Worm (Caenorhabditis elegans) whole organism, L4 larva: ENCODE data around the gene W09D6.1.

Experiments used
- D1046.2 ChIP-seq: fragments of 200-800 bp; sonication (Bioruptor generic); IDR thresholded peaks from 2 replicates; pipeline ENCODE4 v1.3.6; 2022; ENCODE audit warnings: missing genetic modification characterization, missing compliant biosample characterization
- F10B5.3 ChIP-seq: sonication (generic microtip); optimal IDR thresholded peaks from 2 replicates; lab custom pipeline; 2016; ENCODE audit warnings: mild to moderate bottlenecking, missing genetic modification characterization, missing compliant biosample characterization
- F37D6.2 ChIP-seq: sonication (generic microtip); optimal IDR thresholded peaks from 2 replicates; lab custom pipeline; 2016; ENCODE audit warnings: mild to moderate bottlenecking, missing genetic modification characterization, missing compliant biosample characterization
- F49E8.2 ChIP-seq: sonication (generic microtip); optimal IDR thresholded peaks from 2 replicates; lab custom pipeline; 2016; ENCODE audit warnings: missing compliant biosample characterization, mild to moderate bottlenecking, missing genetic modification characterization, borderline replicate concordance
- T20F7.1 ChIP-seq: fragments of 200-800 bp; sonication (Bioruptor generic); optimal IDR thresholded peaks from 2 replicates; lab custom pipeline; 2018; ENCODE audit warnings: mild to moderate bottlenecking, missing genetic modification characterization, missing compliant biosample characterization
- Y105C5A.15 ChIP-seq: fragments of 200-800 bp; sonication (Bioruptor generic); IDR thresholded peaks from 2 replicates; pipeline ENCODE4 v1.3.6; 2022; ENCODE audit warnings: missing genetic modification characterization, missing compliant biosample characterization
- aha-1 ChIP-seq: fragments of 150-350 bp; peaks from one replicate; lab custom pipeline; 2014; ENCODE audit warnings: missing biosample characterization, missing genetic modification characterization
- aly-2 ChIP-seq: sonication (generic microtip); optimal IDR thresholded peaks from 2 replicates; lab custom pipeline; 2018; ENCODE audit warnings: missing biosample characterization, missing genetic modification characterization
- ama-1 ChIP-seq: fragments of 150-350 bp; optimal IDR thresholded peaks from 2 replicates; lab custom pipeline; 2014; ENCODE audit warnings: inconsistent platforms, mixed read lengths
- arid-1 ChIP-seq: fragments of 200-800 bp; sonication (Bioruptor generic); conservative IDR thresholded peaks from 2 replicates; pipeline ENCODE4 v1.3.6; 2022; ENCODE audit warnings: missing genetic modification reagents, missing genetic modification characterization, missing compliant biosample characterization
- attf-4 ChIP-seq: sonication (generic microtip); optimal IDR thresholded peaks from 3 replicates; lab custom pipeline; 2017; ENCODE audit warnings: missing biosample characterization, missing genetic modification characterization
- ceh-20 ChIP-seq: fragments of 200-800 bp; sonication (Bioruptor generic); IDR thresholded peaks from 2 replicates; pipeline ENCODE4 v1.3.6; 2022; ENCODE audit warnings: missing genetic modification reagents, missing genetic modification characterization, missing compliant biosample characterization
- ceh-32 ChIP-seq: sonication (generic microtip); optimal IDR thresholded peaks from 2 replicates; lab custom pipeline; 2016; ENCODE audit warnings: mild to moderate bottlenecking, missing genetic modification characterization, missing compliant biosample characterization; ENCODE audit not compliant: poor library complexity
- ceh-62 ChIP-seq: sonication (generic microtip); optimal IDR thresholded peaks from 2 replicates; lab custom pipeline; 2017; ENCODE audit warnings: missing biosample characterization, missing genetic modification characterization
- ces-1 ChIP-seq: fragments of 150-350 bp; sonication (generic microtip); optimal IDR thresholded peaks from 4 replicates; lab custom pipeline; 2014; ENCODE audit warnings: missing biosample characterization, missing genetic modification reagents, missing genetic modification characterization
- cey-2 ChIP-seq: sonication (generic microtip); optimal IDR thresholded peaks from 3 replicates; lab custom pipeline; 2017; ENCODE audit warnings: missing genetic modification characterization, mild to moderate bottlenecking, missing compliant biosample characterization, antibody characterized with exemption, borderline replicate concordance; ENCODE audit not compliant: insufficient read depth
- ctbp-1 ChIP-seq: fragments of 200-800 bp; sonication (Bioruptor generic); IDR thresholded peaks from 2 replicates; pipeline ENCODE4 v1.3.6; 2022; ENCODE audit warnings: missing genetic modification reagents, missing genetic modification characterization, missing compliant biosample characterization
- daf-8 ChIP-seq: fragments of 200-800 bp; sonication (Bioruptor generic); IDR thresholded peaks from 2 replicates; pipeline ENCODE4 v1.3.6; 2022; ENCODE audit warnings: missing genetic modification characterization, missing compliant biosample characterization
- dmd-8 ChIP-seq: fragments of 200-800 bp; sonication (Bioruptor generic); IDR thresholded peaks from 2 replicates; pipeline ENCODE4 v1.3.6; 2022; ENCODE audit warnings: missing genetic modification characterization, missing compliant biosample characterization
- dve-1 ChIP-seq: sonication (generic microtip); optimal IDR thresholded peaks from 2 replicates; lab custom pipeline; 2017; ENCODE audit warnings: antibody characterized with exemption, mild to moderate bottlenecking, missing genetic modification characterization, missing compliant biosample characterization; ENCODE audit not compliant: insufficient read depth
- egl-27 ChIP-seq: sonication (generic microtip); optimal IDR thresholded peaks from 3 replicates; lab custom pipeline; 2017; ENCODE audit warnings: missing biosample characterization, missing genetic modification reagents, missing genetic modification characterization
- egl-43 ChIP-seq: fragments of 200-800 bp; sonication (Bioruptor generic); IDR thresholded peaks from 2 replicates; pipeline ENCODE4 v1.3.6; 2022; ENCODE audit warnings: missing genetic modification reagents, missing genetic modification characterization, missing compliant biosample characterization
- fos-1 ChIP-seq: fragments of 150-350 bp; optimal IDR thresholded peaks from 2 replicates; lab custom pipeline; 2014; ENCODE audit warnings: missing biosample characterization, missing genetic modification characterization
- hif-1 ChIP-seq, 2 experiments: sonication (generic microtip); optimal IDR thresholded peaks; 2 replicates each; lab custom pipeline; 2016 to 2017; ENCODE audit warnings: missing compliant biosample characterization in 2 of 2, missing genetic modification characterization in 2 of 2, missing genetic modification reagents in 2 of 2, missing genotype in 2 of 2, mild to moderate bottlenecking in 1 of 2
- hlh-30 ChIP-seq: sonication (generic microtip); optimal IDR thresholded peaks from 2 replicates; lab custom pipeline; 2017; ENCODE audit warnings: antibody characterized with exemption, mild to moderate bottlenecking, missing genetic modification characterization, missing compliant biosample characterization; ENCODE audit not compliant: insufficient read depth
- hmg-1.1 ChIP-seq: fragments of 200-800 bp; sonication (Bioruptor generic); IDR thresholded peaks from 2 replicates; pipeline ENCODE4 v1.3.6; 2022; ENCODE audit warnings: missing genetic modification reagents, missing genetic modification characterization, missing compliant biosample characterization
- lin-15B ChIP-seq: fragments of 150-350 bp; sonication (generic microtip); optimal IDR thresholded peaks from 3 replicates; lab custom pipeline; 2014; ENCODE audit warnings: missing biosample characterization, missing genetic modification characterization
- lin-29 ChIP-seq: fragments of 200-800 bp; sonication (Bioruptor generic); IDR thresholded peaks from 2 replicates; pipeline ENCODE4 v1.3.6; 2022; ENCODE audit warnings: missing genetic modification reagents, missing genetic modification characterization, missing compliant biosample characterization
- lin-38 ChIP-seq: fragments of 200-800 bp; sonication (Bioruptor generic); IDR thresholded peaks from 2 replicates; pipeline ENCODE4 v1.3.6; 2022; ENCODE audit warnings: missing genetic modification reagents, missing genetic modification characterization, missing compliant biosample characterization
- lir-3 ChIP-seq: sonication (generic microtip); optimal IDR thresholded peaks from 2 replicates; lab custom pipeline; 2016; ENCODE audit warnings: mild to moderate bottlenecking, missing genetic modification characterization, missing compliant biosample characterization
- lsy-2 ChIP-seq, 2 experiments: fragments of 150-350 bp in 1 of 2; sonication (generic microtip) in 1 of 2; optimal IDR thresholded peaks; 2 replicates each; lab custom pipeline; 2014 to 2017; ENCODE audit warnings: missing biosample characterization in 2 of 2, missing genetic modification characterization in 2 of 2
- mep-1 ChIP-seq: fragments of 150-350 bp; sonication (generic microtip); optimal IDR thresholded peaks from 3 replicates; lab custom pipeline; 2014; ENCODE audit warnings: missing biosample characterization, missing genetic modification characterization
- mes-2 ChIP-seq: sonication (generic microtip); optimal IDR thresholded peaks from 2 replicates; lab custom pipeline; 2016; ENCODE audit warnings: missing genotype, mild to moderate bottlenecking, missing genetic modification characterization, missing compliant biosample characterization; ENCODE audit not compliant: poor library complexity, severe bottlenecking
- nhr-10 ChIP-seq: fragments of 150-350 bp; optimal IDR thresholded peaks from 2 replicates; lab custom pipeline; 2014; ENCODE audit warnings: missing biosample characterization, missing genetic modification characterization
- nhr-102 ChIP-seq: sonication (generic microtip); optimal IDR thresholded peaks from 2 replicates; lab custom pipeline; 2016; ENCODE audit warnings: mild to moderate bottlenecking, missing genetic modification characterization, moderate library complexity, missing compliant biosample characterization
- nhr-111 ChIP-seq: fragments of 200-800 bp; sonication (Bioruptor generic); optimal IDR thresholded peaks from 2 replicates; lab custom pipeline; 2018; ENCODE audit warnings: mild to moderate bottlenecking, missing genetic modification characterization, missing compliant biosample characterization
- nhr-237 ChIP-seq: sonication (generic microtip); optimal IDR thresholded peaks from 2 replicates; lab custom pipeline; 2017; ENCODE audit warnings: missing biosample characterization, missing genetic modification characterization
- nhr-25 ChIP-seq: sonication (generic microtip); optimal IDR thresholded peaks from 2 replicates; lab custom pipeline; 2017; ENCODE audit warnings: missing genetic modification characterization, mild to moderate bottlenecking, missing compliant biosample characterization, antibody characterized with exemption, moderate library complexity, borderline replicate concordance; ENCODE audit not compliant: insufficient read depth
- nhr-28 ChIP-seq: fragments of 150-350 bp; optimal IDR thresholded peaks from 2 replicates; lab custom pipeline; 2014; ENCODE audit warnings: missing biosample characterization, missing genetic modification characterization
- nhr-6 ChIP-seq: fragments of 150-350 bp; optimal IDR thresholded peaks from 2 replicates; lab custom pipeline; 2014; ENCODE audit warnings: missing biosample characterization, missing genetic modification characterization
- php-3 ChIP-seq: fragments of 200-800 bp; sonication (Bioruptor generic); IDR thresholded peaks from 2 replicates; pipeline ENCODE4 v1.3.6; 2022; ENCODE audit warnings: missing genetic modification reagents, missing genetic modification characterization, missing compliant biosample characterization
- rbr-2 ChIP-seq: sonication (generic microtip); optimal IDR thresholded peaks from 2 replicates; lab custom pipeline; 2016; ENCODE audit warnings: missing genotype, missing genetic modification characterization, missing compliant biosample characterization
- snpc-1.2 ChIP-seq: fragments of 200-800 bp; sonication (Bioruptor generic); IDR thresholded peaks from 2 replicates; pipeline ENCODE4 v1.3.6; 2022; ENCODE audit warnings: missing genetic modification reagents, missing genetic modification characterization, missing compliant biosample characterization
- spr-1 ChIP-seq: sonication (generic microtip); optimal IDR thresholded peaks from 2 replicates; lab custom pipeline; 2016; ENCODE audit warnings: mild to moderate bottlenecking, missing genetic modification characterization, missing compliant biosample characterization
- tag-97 ChIP-seq: fragments of 200-800 bp; sonication (Bioruptor generic); IDR thresholded peaks from 2 replicates; pipeline ENCODE4 v1.3.6; 2022; ENCODE audit warnings: missing genetic modification characterization, missing compliant biosample characterization
- tra-1 ChIP-seq: fragments of 200-800 bp; sonication (Bioruptor generic); IDR thresholded peaks from 2 replicates; pipeline ENCODE4 v1.3.6; 2022; ENCODE audit warnings: missing genetic modification reagents, missing genetic modification characterization, missing compliant biosample characterization
- unc-130 ChIP-seq: sonication (generic microtip); optimal IDR thresholded peaks from 2 replicates; lab custom pipeline; 2016; ENCODE audit warnings: missing genetic modification reagents, missing genetic modification characterization, missing compliant biosample characterization
- vab-7 ChIP-seq: fragments of 200-800 bp; sonication (Bioruptor generic); IDR thresholded peaks from 2 replicates; pipeline ENCODE4 v1.3.6; 2022; ENCODE audit warnings: missing genetic modification reagents, missing genetic modification characterization, missing compliant biosample characterization
- zip-11 ChIP-seq: fragments of 200-800 bp; sonication (Bioruptor generic); IDR thresholded peaks from 2 replicates; pipeline ENCODE4 v1.3.6; 2022; ENCODE audit warnings: missing genetic modification characterization, missing compliant biosample characterization

Gene W09D6.1

ce11 chrIII:11036640-11037039, 32.0 kb upstream of the W09D6.1 start, which contains the start of gene spat-2:
spat-2 (plus strand) TSS chrIII:11036940.
- TF ChIP-seq D1046.2 (GFP tag; lab: Robert Waterston, UW) (0 out of 2 replicates have a peak, but pooled peaks have one; percentile 6), aha-1 (peak; percentile 24), nhr-237 (tag; lab: Kevin White, UChicago) (no peak), lin-15B (tag; lab: Kevin White, UChicago) (no peak)

DNA sequence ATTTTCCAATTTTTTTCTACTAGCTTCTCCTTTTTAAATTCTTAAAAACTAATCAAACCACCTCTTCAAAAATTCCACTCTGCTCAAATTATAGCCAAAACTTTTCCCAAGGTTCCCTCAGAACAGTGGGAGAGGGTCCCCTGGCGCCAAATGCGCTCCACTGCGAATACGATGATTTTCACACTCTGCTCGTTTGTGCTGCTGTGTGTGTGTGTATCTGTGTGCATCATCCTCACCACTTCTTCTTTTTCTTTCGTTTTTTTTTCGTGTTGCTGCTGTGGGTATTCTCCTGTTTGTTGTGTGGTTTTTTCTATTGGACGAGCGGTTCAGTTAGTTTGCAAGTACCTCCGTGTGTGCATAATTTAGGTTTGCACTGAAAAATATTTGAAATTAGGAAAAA, 29.4 kb upstream of the W09D6.1 start:
- TF ChIP-seq php-3 (GFP tag; lab: Robert Waterston, UW) (no peak), hif-1 (tag; optimal IDR thresholded peaks at IDR 0.05; lab: Kevin White, UChicago) (no peak), arid-1 (no peak), F37D6.2 (tag; lab: Kevin White, UChicago) (no peak), nhr-6 (no peak), egl-27 (tag; lab: Kevin White, UChicago) (no peak), lsy-2 (tag; optimal IDR thresholded peaks at IDR 0.05; lab: Kevin White, UChicago) (peak in 1 of 2 experiments; percentile 71), spr-1 (tag; lab: Kevin White, UChicago) (no peak), nhr-10 (tag; lab: Kevin White, UChicago) (no peak), ceh-62 (no peak), daf-8 (GFP tag; lab: Robert Waterston, UW) (no peak), aly-2 (no peak), egl-43 (GFP tag; lab: Robert Waterston, UW) (no peak), nhr-28 (tag; lab: Kevin White, UChicago) (no peak), ctbp-1 (GFP tag; lab: Robert Waterston, UW) (no peak), ces-1 (GFP tag; lab: Kevin White, UChicago) (no peak), ama-1 (lab: Kevin White, UChicago) (no peak), ceh-20 (GFP tag; lab: Robert Waterston, UW) (no peak), lin-29 (GFP tag; lab: Robert Waterston, UW) (no peak), hlh-30 (tag; lab: Kevin White, UChicago) (peak; percentile 25), fos-1 (no peak), mes-2 (tag; lab: Kevin White, UChicago) (peak; percentile 53), lin-38 (GFP tag; lab: Robert Waterston, UW) (peak; percentile 60), cey-2 (no peak), attf-4 (tag; lab: Kevin White, UChicago) (no peak), rbr-2 (tag; lab: Kevin White, UChicago) (peak; percentile 35), T20F7.1 (GFP tag; lab: Kevin White, UChicago) (no peak), nhr-102 (no peak), mep-1 (peak; percentile 45), F49E8.2 (tag; lab: Kevin White, UChicago) (no peak), tag-97 (GFP tag; lab: Robert Waterston, UW) (no peak), ceh-32 (tag; lab: Kevin White, UChicago) (no peak), lir-3 (tag; lab: Kevin White, UChicago) (no peak), dve-1 (tag; lab: Kevin White, UChicago) (peak; percentile 14), tra-1 (GFP tag; lab: Robert Waterston, UW) (no peak), hmg-1.1 (peak; percentile 51; the same call in 1 of the 2 replicates), F10B5.3 (tag; lab: Kevin White, UChicago) (no peak), vab-7 (GFP tag; lab: Robert Waterston, UW) (no peak), nhr-25 (tag; lab: Kevin White, UChicago) (no peak), Y105C5A.15 (GFP tag; lab: Robert Waterston, UW) (no peak), nhr-111 (no peak), unc-130 (GFP tag; lab: Kevin White, UChicago) (no peak), zip-11 (GFP tag; lab: Robert Waterston, UW) (no peak), aha-1 (peak; percentile 99), snpc-1.2 (GFP tag; lab: Robert Waterston, UW) (no peak), dmd-8 (GFP tag; lab: Robert Waterston, UW) (no peak)
